Fruit fly (Drosophila melanogaster): ENCODE data around the gene CG16974.
A peak's percentile ranks its signal among the peaks of the same experiment; 100 is the strongest.

Gene CG16974

DNA sequence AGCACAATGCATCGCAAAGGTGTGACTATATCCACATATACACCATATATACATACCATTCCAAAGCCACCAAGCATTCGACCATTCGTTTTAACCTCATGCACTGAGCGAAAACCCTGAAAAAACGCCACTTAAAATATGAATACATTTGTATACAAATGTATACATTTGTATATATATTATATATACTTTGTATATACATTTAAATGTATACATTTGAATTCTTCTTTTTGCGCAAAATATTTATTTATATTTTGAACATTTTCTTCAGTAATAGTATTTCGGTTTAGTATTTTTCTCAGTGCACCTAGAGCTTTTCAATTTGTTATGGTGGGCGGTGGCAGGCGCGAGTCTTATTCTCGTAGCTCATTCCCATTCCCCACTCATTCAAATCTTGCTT, 35.4 kb downstream of the CG16974 start (continued):
- no peak for TF ChIP-seq nerfin-1 (tag; optimal IDR thresholded peaks at IDR 0.05)
- peak; percentile 22; the same call in 1 of the 2 replicates for TF ChIP-seq lmd (GFP tag; IDR thresholded peaks at IDR 0.05)
- no peak for TF ChIP-seq gsb (GFP tag; IDR thresholded peaks at IDR 0.05)
- TF ChIP-seq hkb (optimal IDR thresholded peaks at IDR 0.05), result no peak
- peak; percentile 57 for TF ChIP-seq hkb (GFP tag; IDR thresholded peaks at IDR 0.05)
- peak; percentile 28 for TF ChIP-seq Oli (tag; optimal IDR thresholded peaks at IDR 0.05)
- peak; percentile 12 for TF ChIP-seq CG12659 (GFP tag; optimal IDR thresholded peaks at IDR 0.05)
- TF ChIP-seq CHES-1-like (GFP tag; optimal IDR thresholded peaks at IDR 0.05), result no peak
- TF ChIP-seq Fer3 (tag; optimal IDR thresholded peaks at IDR 0.05), result peak; percentile 11
- TF ChIP-seq row (GFP tag; IDR thresholded peaks at IDR 0.05), result peak; percentile 44; the same call in 1 of the 3 replicates
- TF ChIP-seq CoRest (tag; optimal IDR thresholded peaks at IDR 0.05), result peak; percentile 24
- TF ChIP-seq Kr (GFP tag; optimal IDR thresholded peaks at IDR 0.05), result no peak
- TF ChIP-seq CG12391 (tag; optimal IDR thresholded peaks at IDR 0.05), result peak; percentile 22
- TF ChIP-seq CG9817 (tag; optimal IDR thresholded peaks at IDR 0.05), result no peak
- peak; percentile 53; the same call in 2 of the 3 replicates for TF ChIP-seq tgo (GFP tag; IDR thresholded peaks at IDR 0.05)
- TF ChIP-seq Hr51 (GFP tag; optimal IDR thresholded peaks at IDR 0.05), result peak in 1 of 2 experiments; percentile 41
- no peak for TF ChIP-seq Atf-2 (GFP tag; optimal IDR thresholded peaks at IDR 0.05)
- TF ChIP-seq CG7839 (tag; optimal IDR thresholded peaks at IDR 0.05), result peak; percentile 46
- TF ChIP-seq CG8089 (GFP tag; optimal IDR thresholded peaks at IDR 0.05), result no peak
- TF ChIP-seq Drgx (GFP tag; IDR thresholded peaks at IDR 0.05), result peak; percentile 49; the same call in 1 of the 2 replicates
- TF ChIP-seq chinmo (GFP tag; IDR thresholded peaks at IDR 0.05; ENCODE audit: partially characterized antibody), result 0 out of 4 replicates have a peak, but pooled peaks have one; percentile 48
- TF ChIP-seq CG11695 (GFP tag; IDR thresholded peaks at IDR 0.05), result peak; percentile 61; the same call in 2 of the 3 replicates
- TF ChIP-seq bowl (GFP tag; IDR thresholded peaks at IDR 0.05), result no peak
- peak; percentile 24 for TF ChIP-seq Meics (GFP tag; optimal IDR thresholded peaks at IDR 0.05)
- TF ChIP-seq HmgZ (tag; optimal IDR thresholded peaks at IDR 0.05), result no peak
- no peak for TF ChIP-seq CG14441 (GFP tag; IDR thresholded peaks at IDR 0.05)

- TF ChIP-seq CG9609 (GFP tag; optimal IDR thresholded peaks at IDR 0.05) (no peak), CG4820 (GFP tag; optimal IDR thresholded peaks at IDR 0.05) (no peak), ssp (GFP tag; IDR thresholded peaks at IDR 0.05) (no peak), Med (GFP tag) (peak; percentile 41), CG11560 (tag; IDR thresholded peaks at IDR 0.05) (no peak), CG5180 (GFP tag; optimal IDR thresholded peaks at IDR 0.05) (peak; percentile 91), Hr78 (GFP tag; optimal IDR thresholded peaks at IDR 0.05) (no peak), CG17328 (GFP tag; IDR thresholded peaks at IDR 0.05) (0 out of 2 replicates have a peak, but pooled peaks have one; percentile 23), CG9215 (GFP tag; IDR thresholded peaks at IDR 0.05) (no peak), HLH3B (GFP tag; IDR thresholded peaks at IDR 0.05) (peak; percentile 31; the same call in 1 of the 2 replicates), Hand (GFP tag; optimal IDR thresholded peaks at IDR 0.05) (no peak), emc (GFP tag; optimal IDR thresholded peaks at IDR 0.05) (no peak)
These were observed 37.5 kb downstream of the CG16974 start for dm6 chr2L:13154313-13154712.

- no peak for TF ChIP-seq prd (optimal IDR thresholded peaks at IDR 0.05)
- TF ChIP-seq prd (GFP tag; IDR thresholded peaks at IDR 0.05), result no peak
- peak; percentile 9 for TF ChIP-seq Med (GFP tag)
- no peak for TF ChIP-seq vfl (GFP tag; optimal IDR thresholded peaks at IDR 0.05)
- peak; percentile 14 for TF ChIP-seq nom (GFP tag; optimal IDR thresholded peaks at IDR 0.05)
- no peak for TF ChIP-seq gcm (GFP tag; optimal IDR thresholded peaks at IDR 0.05)
- TF ChIP-seq corto (GFP tag; optimal IDR thresholded peaks at IDR 0.05), result no peak
- TF ChIP-seq pho (GFP tag; optimal IDR thresholded peaks at IDR 0.05), result no peak
- TF ChIP-seq salm (tag; optimal IDR thresholded peaks at IDR 0.05), result no peak
- 0 out of 3 replicates have a peak, but pooled peaks have one; percentile 14 for TF ChIP-seq CG17361 (GFP tag; IDR thresholded peaks at IDR 0.05)
- no peak for TF ChIP-seq Sry-δ (GFP tag; optimal IDR thresholded peaks at IDR 0.05)
- no peak for TF ChIP-seq CG2199 (GFP tag; IDR thresholded peaks at IDR 0.05)
- no peak for TF ChIP-seq Doc3 (GFP tag; IDR thresholded peaks at IDR 0.05; ENCODE audit: partially characterized antibody)
- TF ChIP-seq CG9609 (GFP tag; optimal IDR thresholded peaks at IDR 0.05), result no peak
- no peak for TF ChIP-seq Dip2 (GFP tag; IDR thresholded peaks at IDR 0.05)
These were observed 45.5 kb downstream of the CG16974 start for dm6 chr2L:13146254-13146653.
